Fruit fly (Drosophila melanogaster) whole organism, prepupa: ENCODE results near the gene Aasdh.
A peak's percentile ranks its signal among the peaks of the same experiment; 100 is the strongest.

Experiments
- CG10631 ChIP-seq: fragments of 200-800 bp; sonication (Bioruptor generic); optimal IDR thresholded peaks from 2 replicates; lab custom pipeline; 2016; ENCODE audit warnings: missing biosample characterization, missing genetic modification characterization
- CG10669 ChIP-seq: fragments of 200-800 bp; sonication (Bioruptor generic); optimal IDR thresholded peaks from 3 replicates; lab custom pipeline; 2018; ENCODE audit warnings: missing biosample characterization, mild to moderate bottlenecking, missing genetic modification characterization, moderate library complexity
- CG11294 ChIP-seq: fragments of 200-800 bp; sonication (Bioruptor generic); IDR thresholded peaks from 2 replicates; pipeline ENCODE4 v1.3.6; 2022; ENCODE audit warnings: missing biosample characterization, missing genetic modification characterization
- CG11762 ChIP-seq: fragments of 200-800 bp; sonication (Bioruptor generic); optimal IDR thresholded peaks from 3 replicates; lab custom pipeline; 2016; ENCODE audit warnings: missing biosample characterization, missing genetic modification characterization; ENCODE audit not compliant: insufficient read depth
- CG15336 ChIP-seq: fragments of 200-800 bp; sonication (Bioruptor generic); IDR thresholded peaks from 2 replicates; pipeline ENCODE4 v1.3.6; 2022; ENCODE audit warnings: missing biosample characterization, missing genetic modification characterization
- CG1621 ChIP-seq: fragments of 200-800 bp; sonication (Bioruptor generic); optimal IDR thresholded peaks from 3 replicates; lab custom pipeline; 2018; ENCODE audit warnings: missing biosample characterization, mild to moderate bottlenecking, missing genetic modification characterization
- CG16779 ChIP-seq: fragments of 200-800 bp; sonication (Bioruptor generic); optimal IDR thresholded peaks from 3 replicates; lab custom pipeline; 2017; ENCODE audit warnings: missing biosample characterization, mild to moderate bottlenecking, missing genetic modification characterization
- CG31627 ChIP-seq: fragments of 200-800 bp; sonication (Bioruptor generic); optimal IDR thresholded peaks from 3 replicates; lab custom pipeline; 2016; ENCODE audit warnings: missing biosample characterization, missing genetic modification characterization
- CG32006 ChIP-seq: fragments of 200-800 bp; sonication (Bioruptor generic); optimal IDR thresholded peaks from 3 replicates; lab custom pipeline; 2017; ENCODE audit warnings: missing biosample characterization, mild to moderate bottlenecking, missing genetic modification characterization
- CG3919 ChIP-seq: fragments of 200-800 bp; sonication (Bioruptor generic); optimal IDR thresholded peaks from 3 replicates; lab custom pipeline; 2016; ENCODE audit warnings: missing biosample characterization, missing genetic modification characterization
- CG6808 ChIP-seq: fragments of 200-800 bp; sonication (Bioruptor generic); optimal IDR thresholded peaks from 3 replicates; lab custom pipeline; 2017; ENCODE audit warnings: missing biosample characterization, missing genetic modification characterization, mild to moderate bottlenecking, moderate library complexity, missing genetic modification reagents
- CG6854 ChIP-seq: fragments of 200-800 bp; sonication (Bioruptor generic); optimal IDR thresholded peaks from 2 replicates; lab custom pipeline; 2017; ENCODE audit warnings: missing biosample characterization, mild to moderate bottlenecking, missing genetic modification characterization
- CG7368 ChIP-seq: fragments of 200-800 bp; sonication (Bioruptor generic); optimal IDR thresholded peaks from 3 replicates; lab custom pipeline; 2016; ENCODE audit warnings: missing biosample characterization, missing genetic modification characterization
- CG8119 ChIP-seq: fragments of 200-800 bp; sonication (Bioruptor generic); IDR thresholded peaks from 3 replicates; pipeline ENCODE4 v1.3.6; 2022; ENCODE audit warnings: missing biosample characterization, missing genetic modification characterization
- CG8319 ChIP-seq: fragments of 200-800 bp; sonication (Bioruptor generic); optimal IDR thresholded peaks from 3 replicates; lab custom pipeline; 2016; ENCODE audit warnings: missing biosample characterization, missing genetic modification characterization
- CG8632 ChIP-seq: fragments of 200-800 bp; sonication (Bioruptor generic); optimal IDR thresholded peaks from 3 replicates; lab custom pipeline; 2016; ENCODE audit warnings: missing biosample characterization, missing genetic modification characterization
- CG9139 ChIP-seq: fragments of 200-800 bp; sonication (Bioruptor generic); optimal IDR thresholded peaks from 3 replicates; lab custom pipeline; 2017; ENCODE audit warnings: missing biosample characterization, mild to moderate bottlenecking, missing genetic modification characterization
- Eip78C ChIP-seq: fragments of 200-800 bp; sonication (Bioruptor generic); peaks from one replicate; lab custom pipeline; 2016; ENCODE audit warnings: missing biosample characterization, missing genetic modification characterization
- Ets21C ChIP-seq: fragments of 200-800 bp; sonication (Bioruptor generic); optimal IDR thresholded peaks from 3 replicates; lab custom pipeline; 2016; ENCODE audit warnings: missing biosample characterization, missing genetic modification characterization
- Ets96B ChIP-seq: fragments of 200-800 bp; optimal IDR thresholded peaks from 2 replicates; lab custom pipeline; 2019; ENCODE audit warnings: missing biosample characterization, mild to moderate bottlenecking, missing genetic modification characterization, moderate library complexity
- Gug ChIP-seq: fragments of 200-800 bp; sonication (Bioruptor generic); IDR thresholded peaks from 2 replicates; pipeline ENCODE4 v1.3.6; 2022; ENCODE audit warnings: missing biosample characterization, missing genetic modification characterization
- Hr39 ChIP-seq: fragments of 200-800 bp; sonication (Bioruptor generic); optimal IDR thresholded peaks from 2 replicates; lab custom pipeline; 2016; ENCODE audit warnings: missing biosample characterization, missing genetic modification characterization
- Hr4 ChIP-seq: fragments of 200-800 bp; sonication (Bioruptor generic); optimal IDR thresholded peaks from 3 replicates; lab custom pipeline; 2016; ENCODE audit warnings: missing biosample characterization, missing genetic modification characterization
- Lpt ChIP-seq: fragments of 200-800 bp; sonication (Bioruptor generic); optimal IDR thresholded peaks from 3 replicates; lab custom pipeline; 2016; ENCODE audit warnings: missing biosample characterization, missing genetic modification characterization
- Met ChIP-seq: fragments of 200-800 bp; sonication (Bioruptor generic); optimal IDR thresholded peaks from 3 replicates; lab custom pipeline; 2016; ENCODE audit warnings: missing biosample characterization, missing genetic modification characterization
- OdsH ChIP-seq: fragments of 200-800 bp; sonication (Bioruptor generic); optimal IDR thresholded peaks from 3 replicates; lab custom pipeline; 2016; ENCODE audit warnings: missing biosample characterization, missing genetic modification characterization
- Smox ChIP-seq: fragments of 200-800 bp; sonication (Bioruptor generic); optimal IDR thresholded peaks from 3 replicates; lab custom pipeline; 2016; ENCODE audit warnings: missing biosample characterization, missing genetic modification characterization
- Sox102F ChIP-seq: fragments of 200-800 bp; sonication (Bioruptor generic); optimal IDR thresholded peaks from 2 replicates; lab custom pipeline; 2016; ENCODE audit warnings: missing biosample characterization, mild to moderate bottlenecking, missing genetic modification characterization
- Sox15 ChIP-seq: fragments of 200-800 bp; sonication (Bioruptor generic); optimal IDR thresholded peaks from 3 replicates; lab custom pipeline; 2016; ENCODE audit warnings: missing biosample characterization, missing genetic modification characterization
- achi ChIP-seq: fragments of 200-800 bp; sonication (Bioruptor generic); optimal IDR thresholded peaks from 3 replicates; lab custom pipeline; 2016; ENCODE audit warnings: missing biosample characterization, missing genetic modification characterization
- acj6 ChIP-seq: fragments of 200-800 bp; sonication (Bioruptor generic); optimal IDR thresholded peaks from 3 replicates; lab custom pipeline; 2016; ENCODE audit warnings: missing biosample characterization, missing genetic modification characterization
- cyc ChIP-seq: fragments of 200-800 bp; sonication (Bioruptor generic); optimal IDR thresholded peaks from 3 replicates; lab custom pipeline; 2016; ENCODE audit warnings: missing biosample characterization, missing genetic modification characterization
- dac ChIP-seq: fragments of 200-800 bp; sonication (Bioruptor generic); optimal IDR thresholded peaks from 2 replicates; lab custom pipeline; 2017; ENCODE audit warnings: missing biosample characterization, mild to moderate bottlenecking, missing genetic modification characterization
- dsx ChIP-seq: fragments of 200-800 bp; optimal IDR thresholded peaks from 3 replicates; lab custom pipeline; 2019; ENCODE audit warnings: missing biosample characterization, mild to moderate bottlenecking, missing genetic modification characterization, moderate library complexity; ENCODE audit not compliant: poor library complexity, severe bottlenecking
- eg ChIP-seq: fragments of 200-800 bp; sonication (Bioruptor generic); IDR thresholded peaks from 3 replicates; pipeline ENCODE4 v1.3.6; 2022; ENCODE audit warnings: missing biosample characterization, missing genetic modification characterization
- esn ChIP-seq: fragments of 200-800 bp; sonication (Bioruptor generic); optimal IDR thresholded peaks from 2 replicates; lab custom pipeline; 2016; ENCODE audit warnings: missing biosample characterization, mild to moderate bottlenecking, missing genetic modification characterization, moderate library complexity
- fd59A ChIP-seq: fragments of 200-800 bp; sonication (Bioruptor generic); optimal IDR thresholded peaks from 2 replicates; lab custom pipeline; 2017; ENCODE audit warnings: missing biosample characterization, mild to moderate bottlenecking, missing genetic modification characterization, missing genetic modification reagents
- fkh ChIP-seq: fragments of 200-800 bp; sonication (Bioruptor generic); optimal IDR thresholded peaks from 3 replicates; lab custom pipeline; 2017; ENCODE audit warnings: missing biosample characterization, mild to moderate bottlenecking, missing genetic modification characterization, moderate library complexity
- lz ChIP-seq: fragments of 200-800 bp; sonication (Bioruptor generic); optimal IDR thresholded peaks from 3 replicates; lab custom pipeline; 2016; ENCODE audit warnings: missing biosample characterization, missing genetic modification characterization
- salr ChIP-seq, 2 experiments: fragments of 200-800 bp; sonication (Bioruptor generic); optimal IDR thresholded peaks; 3 replicates each; lab custom pipeline; 2016 to 2018; ENCODE audit warnings: missing biosample characterization in 2 of 2, missing genetic modification characterization in 2 of 2, mild to moderate bottlenecking in 1 of 2
- spab ChIP-seq: fragments of 200-800 bp; sonication (Bioruptor generic); optimal IDR thresholded peaks from 2 replicates; lab custom pipeline; 2017; ENCODE audit warnings: missing biosample characterization, mild to moderate bottlenecking, missing genetic modification characterization, missing genetic modification reagents
- ss ChIP-seq, 2 experiments: fragments of 200-800 bp; sonication (Bioruptor generic); optimal IDR thresholded peaks; 2 replicates in 1 of 2; 3 replicates in 1 of 2; lab custom pipeline; 2017 to 2018; ENCODE audit warnings: mild to moderate bottlenecking in 2 of 2, missing biosample characterization in 2 of 2, missing genetic modification characterization in 2 of 2, moderate library complexity in 1 of 2
- svp ChIP-seq: fragments of 200-800 bp; sonication (Bioruptor generic); peaks from one replicate; lab custom pipeline; 2016; ENCODE audit warnings: missing biosample characterization, missing genetic modification characterization

Aasdh gene

DNA sequence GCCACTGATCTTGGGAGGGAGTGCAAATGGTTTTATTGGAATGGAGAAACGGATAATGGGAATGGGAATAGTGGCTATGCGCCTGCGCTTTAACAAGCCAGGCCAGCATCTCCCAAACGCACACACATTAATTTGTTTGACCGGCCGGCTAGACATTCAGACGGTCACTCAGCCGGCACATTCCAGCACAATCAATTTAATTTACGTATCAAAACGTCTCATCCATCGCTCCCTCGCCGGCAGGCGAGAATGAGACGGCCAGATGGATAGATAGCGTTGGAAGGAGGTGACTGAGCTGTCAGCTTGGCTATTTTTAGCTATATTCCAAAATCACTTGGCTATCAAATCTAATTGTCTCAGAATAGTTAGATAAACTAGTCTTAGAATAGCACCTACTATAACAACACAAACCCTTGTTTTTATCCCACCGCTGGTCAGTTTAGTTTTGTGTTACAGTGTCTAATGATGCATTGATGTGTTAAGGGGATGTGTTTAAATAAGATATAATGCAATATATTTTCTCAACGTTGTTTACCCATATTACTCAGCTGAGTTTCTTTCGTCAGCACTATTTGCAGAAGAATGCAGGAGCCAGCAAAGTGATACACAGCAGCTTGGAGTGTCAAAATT is 25.8 kb downstream of the Aasdh start:
- TF ChIP-seq CG10669 (GFP tag; lab: Kevin White, UChicago) (peak; percentile 36), Hr4 (GFP tag; lab: Kevin White, UChicago) (peak; percentile 3), CG6808 (GFP tag; lab: Kevin White, UChicago) (peak; percentile 58), Met (GFP tag; lab: Kevin White, UChicago) (peak; percentile 40), Eip78C (GFP tag; lab: Kevin White, UChicago) (peak; percentile 54), ss (GFP tag; optimal IDR thresholded peaks at IDR 0.05; lab: Kevin White, UChicago) (peak in 1 of 2 experiments; percentile 33), svp (GFP tag; lab: Kevin White, UChicago) (peak; percentile 53), Ets96B (peak; percentile 20), CG8119 (GFP tag; lab: Robert Waterston, UW) (no peak), Gug (GFP tag; lab: Robert Waterston, UW) (no peak), fd59A (no peak), CG10631 (GFP tag; lab: Kevin White, UChicago) (peak; percentile 24), fkh (peak; percentile 23), Sox102F (peak; percentile 57), esn (GFP tag; lab: Kevin White, UChicago) (peak; percentile 35), spab (no peak), CG3919 (peak; percentile 7), acj6 (GFP tag; lab: Kevin White, UChicago) (peak; percentile 6)

DNA sequence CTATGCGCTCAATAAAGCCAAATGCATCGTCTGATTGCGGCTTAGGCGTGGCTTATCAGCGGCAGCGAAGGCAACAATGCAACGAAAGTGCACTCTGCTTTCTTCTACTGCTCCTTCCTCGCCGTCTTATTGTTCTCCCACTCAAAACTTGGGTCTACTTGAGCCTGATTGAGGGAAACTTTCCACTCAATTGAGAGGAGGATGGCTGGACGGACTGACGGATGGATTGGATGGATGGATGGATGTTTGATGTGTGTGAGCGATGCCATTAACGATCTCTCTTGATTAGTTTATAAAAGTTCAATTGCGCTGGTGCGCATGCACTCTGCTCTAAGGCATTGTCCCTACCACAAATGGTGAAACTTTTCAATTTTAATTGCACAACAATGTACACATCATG is 26.3 kb downstream of the Aasdh start:
- TF ChIP-seq Ets96B (no peak), CG16779 (tag; lab: Kevin White, UChicago) (no peak), Hr39 (GFP tag; lab: Kevin White, UChicago) (no peak), Sox102F (no peak), dac (GFP tag; lab: Kevin White, UChicago) (no peak), dsx (peak; percentile 46), Gug (GFP tag; lab: Robert Waterston, UW) (no peak), Lpt (no peak), CG9139 (no peak), salr (GFP tag; optimal IDR thresholded peaks at IDR 0.05; lab: Kevin White, UChicago) (no peak), fkh (no peak), Sox15 (GFP tag; lab: Kevin White, UChicago) (no peak), CG32006 (GFP tag; lab: Kevin White, UChicago) (no peak), Eip78C (GFP tag; lab: Kevin White, UChicago) (peak; percentile 49), CG7368 (GFP tag; lab: Kevin White, UChicago) (no peak), esn (GFP tag; lab: Kevin White, UChicago) (no peak), CG11762 (GFP tag; lab: Kevin White, UChicago) (no peak)
- TF ChIP-seq, all 60 proteins: peak for 2

DNA sequence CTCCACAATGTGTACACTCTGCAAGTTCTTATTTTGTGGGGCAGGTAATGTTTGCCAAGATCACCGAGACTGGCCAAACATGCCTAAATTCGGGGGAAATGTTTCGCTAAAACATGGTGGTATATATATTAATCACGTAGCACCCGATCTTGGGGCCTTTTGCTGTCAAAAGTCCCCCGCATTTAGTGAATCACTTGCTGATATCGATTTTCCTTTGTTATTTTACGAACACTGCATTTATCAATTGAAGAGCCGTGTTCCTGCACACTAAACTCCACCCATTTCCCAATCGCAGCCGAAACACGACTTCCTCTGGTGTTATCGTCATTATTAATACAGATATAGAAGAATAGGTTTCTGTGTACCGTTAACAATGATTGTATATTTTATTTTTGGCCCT is 27.7 kb downstream of the Aasdh start:
- no peak for TF ChIP-seq CG1621 (tag; lab: Kevin White, UChicago)
- no peak for TF ChIP-seq dsx
- no peak for TF ChIP-seq CG32006 (GFP tag; lab: Kevin White, UChicago)
- TF ChIP-seq CG10631 (GFP tag; lab: Kevin White, UChicago): no peak
- TF ChIP-seq fd59A: no peak
- TF ChIP-seq CG8319: no peak
- TF ChIP-seq Hr4 (GFP tag; lab: Kevin White, UChicago): no peak
- TF ChIP-seq OdsH (GFP tag; lab: Kevin White, UChicago): no peak
- TF ChIP-seq cyc: no peak
- TF ChIP-seq CG10669 (GFP tag; lab: Kevin White, UChicago): no peak
- TF ChIP-seq svp (GFP tag; lab: Kevin White, UChicago): no peak
- no peak for TF ChIP-seq CG11762 (GFP tag; lab: Kevin White, UChicago)

DNA sequence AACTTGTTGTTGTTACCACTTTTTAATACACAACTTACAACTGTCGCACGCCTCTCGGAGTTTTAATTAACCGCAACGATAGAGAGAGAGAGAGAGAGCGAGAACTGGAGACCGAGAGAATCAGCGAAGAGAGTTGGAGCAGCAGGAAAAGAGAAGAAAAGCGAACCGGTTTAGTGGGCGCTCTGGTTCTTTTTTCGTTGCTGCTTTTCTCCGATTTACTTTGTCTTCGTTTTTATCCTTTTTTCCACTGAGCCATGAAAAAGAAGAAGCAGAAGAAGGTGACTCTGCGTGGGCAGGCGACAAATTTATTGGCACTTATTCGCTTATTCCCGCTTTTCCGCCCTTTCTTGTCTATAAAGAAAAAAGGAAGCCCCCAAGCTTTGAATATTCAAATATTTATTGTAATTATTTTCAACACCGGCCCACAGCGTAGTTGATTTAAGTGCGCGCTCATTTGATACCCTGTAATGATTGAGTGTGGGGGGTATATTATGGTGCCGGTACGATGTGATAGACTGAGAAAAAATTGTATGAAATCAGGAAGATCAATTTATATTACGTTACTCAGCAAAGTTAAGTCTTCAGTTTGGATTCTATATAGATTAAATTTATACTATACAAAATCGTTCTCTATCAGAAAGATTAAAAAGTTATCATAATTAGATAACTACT is 29.0 kb downstream of the Aasdh start:
- TF ChIP-seq Ets21C (GFP tag; lab: Kevin White, UChicago): no peak
- peak; percentile 67 for TF ChIP-seq CG9139
- no peak for TF ChIP-seq CG11294 (GFP tag; lab: Robert Waterston, UW)
- TF ChIP-seq CG15336 (GFP tag; lab: Robert Waterston, UW): peak; percentile 32; the same call in 1 of the 2 replicates
- TF ChIP-seq CG8632 (GFP tag; lab: Kevin White, UChicago): peak; percentile 29
- TF ChIP-seq lz (GFP tag; lab: Kevin White, UChicago): no peak
- no peak for TF ChIP-seq salr (GFP tag; optimal IDR thresholded peaks at IDR 0.05; lab: Kevin White, UChicago)
- no peak for TF ChIP-seq Sox102F
- peak; percentile 67 for TF ChIP-seq Eip78C (GFP tag; lab: Kevin White, UChicago)
- TF ChIP-seq Lpt: peak; percentile 6
- TF ChIP-seq CG10669 (GFP tag; lab: Kevin White, UChicago): peak; percentile 22
- TF ChIP-seq CG31627 (GFP tag; lab: Kevin White, UChicago): peak; percentile 2
- peak; percentile 9 for TF ChIP-seq fd59A
- TF ChIP-seq achi (GFP tag; lab: Kevin White, UChicago): peak; percentile 7
- TF ChIP-seq eg: peak; percentile 7; the same call in 1 of the 3 replicates
- peak; percentile 23 for TF ChIP-seq Smox (GFP tag; lab: Kevin White, UChicago)
- TF ChIP-seq CG6854: no peak
